Fruit fly (Drosophila melanogaster) whole organism, prepupa: ENCODE measurements around the gene CG43861.
A peak's percentile ranks its signal among the peaks of the same experiment; 100 is the strongest.

ENCODE experiments used
- Blimp-1 ChIP-seq: fragments of 200-800 bp; sonication (Bioruptor generic); optimal IDR thresholded peaks from 3 replicates; lab custom pipeline; 2017; ENCODE audit warnings: missing biosample characterization, missing genetic modification characterization, mild to moderate bottlenecking, moderate library complexity, missing genetic modification reagents
- CG10631 ChIP-seq: fragments of 200-800 bp; sonication (Bioruptor generic); optimal IDR thresholded peaks from 2 replicates; lab custom pipeline; 2016; ENCODE audit warnings: missing biosample characterization, missing genetic modification characterization
- CG10669 ChIP-seq: fragments of 200-800 bp; sonication (Bioruptor generic); optimal IDR thresholded peaks from 3 replicates; lab custom pipeline; 2018; ENCODE audit warnings: missing biosample characterization, mild to moderate bottlenecking, missing genetic modification characterization, moderate library complexity
- CG11762 ChIP-seq: fragments of 200-800 bp; sonication (Bioruptor generic); optimal IDR thresholded peaks from 3 replicates; lab custom pipeline; 2016; ENCODE audit warnings: missing biosample characterization, missing genetic modification characterization; ENCODE audit not compliant: insufficient read depth
- CG16779 ChIP-seq: fragments of 200-800 bp; sonication (Bioruptor generic); optimal IDR thresholded peaks from 3 replicates; lab custom pipeline; 2017; ENCODE audit warnings: missing biosample characterization, mild to moderate bottlenecking, missing genetic modification characterization
- CG6808 ChIP-seq: fragments of 200-800 bp; sonication (Bioruptor generic); optimal IDR thresholded peaks from 3 replicates; lab custom pipeline; 2017; ENCODE audit warnings: missing biosample characterization, missing genetic modification characterization, mild to moderate bottlenecking, moderate library complexity, missing genetic modification reagents
- Sox102F ChIP-seq: fragments of 200-800 bp; sonication (Bioruptor generic); optimal IDR thresholded peaks from 2 replicates; lab custom pipeline; 2016; ENCODE audit warnings: missing biosample characterization, mild to moderate bottlenecking, missing genetic modification characterization
- Sox15 ChIP-seq: fragments of 200-800 bp; sonication (Bioruptor generic); optimal IDR thresholded peaks from 3 replicates; lab custom pipeline; 2016; ENCODE audit warnings: missing biosample characterization, missing genetic modification characterization
- dsx ChIP-seq: fragments of 200-800 bp; optimal IDR thresholded peaks from 3 replicates; lab custom pipeline; 2019; ENCODE audit warnings: missing biosample characterization, mild to moderate bottlenecking, missing genetic modification characterization, moderate library complexity; ENCODE audit not compliant: poor library complexity, severe bottlenecking
- topi ChIP-seq: fragments of 200-800 bp; sonication (Bioruptor generic); optimal IDR thresholded peaks from 3 replicates; lab custom pipeline; 2016; ENCODE audit warnings: missing biosample characterization, missing genetic modification characterization

DNA sequence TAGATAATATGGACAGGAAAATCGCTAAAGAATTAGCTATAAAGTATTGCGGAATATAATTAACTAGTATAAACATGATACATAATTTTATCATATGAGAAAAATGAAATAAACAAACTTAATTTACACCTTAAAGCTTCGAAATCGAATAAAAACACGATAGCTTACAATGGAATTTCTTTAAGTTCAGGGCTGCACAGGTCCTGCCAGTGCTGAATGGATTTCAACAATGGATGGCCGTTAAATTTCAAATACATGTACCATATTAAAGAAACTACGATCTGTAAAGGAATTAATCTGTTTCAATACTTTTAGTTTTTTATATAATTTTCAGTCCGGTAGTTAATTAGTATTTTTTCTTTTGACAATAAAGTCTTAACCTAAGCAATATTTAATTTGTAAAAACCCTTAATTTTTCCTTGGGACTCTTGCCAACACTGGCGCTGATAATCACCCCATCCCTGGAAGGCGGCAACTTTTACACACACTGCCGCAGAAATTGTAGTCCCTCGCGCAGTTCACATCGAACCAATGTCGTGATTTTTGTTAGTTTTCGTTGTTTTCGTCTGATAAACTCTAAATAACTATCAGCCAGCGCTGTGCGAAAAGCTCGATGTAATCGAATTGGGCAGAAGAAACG is 44.1 kb upstream of the CG43861 start, which contains the start of the genes barr and lok:
- no peak for TF ChIP-seq CG10669 (GFP tag; lab: Kevin White, UChicago)
- TF ChIP-seq topi (GFP tag; lab: Kevin White, UChicago), result peak; percentile 47
- TF ChIP-seq Sox15 (GFP tag; lab: Kevin White, UChicago), result peak; percentile 58
- no peak for TF ChIP-seq dsx
- peak; percentile 1 for TF ChIP-seq CG11762 (GFP tag; lab: Kevin White, UChicago)
- peak; percentile 38 for TF ChIP-seq Sox102F
- peak; percentile 59 for TF ChIP-seq CG10631
- no peak for TF ChIP-seq CG16779 (tag; lab: Kevin White, UChicago)
- TF ChIP-seq Blimp-1 (GFP tag; lab: Kevin White, UChicago), result no peak
- no peak for TF ChIP-seq CG6808 (GFP tag; lab: Kevin White, UChicago)
